Worm (Caenorhabditis elegans): ENCODE measurements around the gene ssq-3.

Gene ssq-3

DNA sequence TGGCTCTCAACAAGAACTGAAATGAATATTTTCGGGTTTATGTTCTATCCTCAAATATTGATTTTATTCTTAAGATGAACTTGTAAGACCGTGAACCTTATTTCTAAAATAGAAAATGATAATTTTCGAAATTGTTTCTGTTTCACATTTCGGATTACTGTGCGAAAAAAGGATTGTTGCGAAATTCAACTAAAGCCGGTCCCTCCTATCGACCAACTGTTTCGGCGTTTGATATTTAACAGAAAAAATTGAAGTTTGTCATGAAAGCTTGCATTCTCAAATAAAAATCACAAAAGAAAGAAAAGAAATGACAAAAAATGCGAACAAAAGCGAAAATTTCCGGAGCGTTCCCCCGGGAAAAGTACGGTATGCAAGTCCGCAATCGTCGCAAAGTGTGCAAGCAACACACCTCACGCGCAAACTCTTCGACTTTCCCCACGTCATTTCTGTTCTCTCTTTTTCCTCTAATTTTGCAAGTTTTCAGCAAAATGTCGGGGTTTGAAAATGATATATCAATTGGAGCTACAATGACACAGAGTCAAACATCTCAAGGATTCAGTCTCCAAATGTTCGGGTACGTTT, 37.7 kb downstream of the ssq-3 start, which contains the start of gene C34D4.4:
Gene C34D4.4, plus strand, starts transcription at position 342 of the 582 bp plus-strand sequence.
- TF ChIP-seq unc-120 (tag; optimal IDR thresholded peaks at IDR 0.05; ENCODE audit: poor library complexity, severe bottlenecking) (no peak), mab-5 (tag; optimal IDR thresholded peaks at IDR 0.05) (no peak), M03D4.4 (tag; optimal IDR thresholded peaks at IDR 0.05) (no peak), mep-1 (tag; optimal IDR thresholded peaks at IDR 0.05) (no peak), lsy-2 (tag; optimal IDR thresholded peaks at IDR 0.05) (peak; percentile 94), nhr-12 (tag; optimal IDR thresholded peaks at IDR 0.05) (no peak), cnd-1 (tag; optimal IDR thresholded peaks at IDR 0.05) (no peak), tbx-8 (GFP tag; optimal IDR thresholded peaks at IDR 0.05) (no peak), sem-2 (GFP tag; optimal IDR thresholded peaks at IDR 0.05) (no peak), elt-3 (tag; optimal IDR thresholded peaks at IDR 0.05) (no peak), lin-13 (tag; optimal IDR thresholded peaks at IDR 0.05) (peak; percentile 8), flh-1 (GFP tag; optimal IDR thresholded peaks at IDR 0.05) (no peak), nhr-28 (tag; optimal IDR thresholded peaks at IDR 0.05) (no peak), ces-1 (GFP tag; optimal IDR thresholded peaks at IDR 0.05) (no peak), hlh-1 (tag; optimal IDR thresholded peaks at IDR 0.05) (no peak), snpc-4 (tag; optimal IDR thresholded peaks at IDR 0.05) (no peak)

- TF ChIP-seq sem-2 (GFP tag; optimal IDR thresholded peaks at IDR 0.05), result no peak
- no peak for TF ChIP-seq hlh-1 (tag; optimal IDR thresholded peaks at IDR 0.05)
- no peak for TF ChIP-seq pha-4 (tag; optimal IDR thresholded peaks at IDR 0.05)
- TF ChIP-seq M03D4.4 (tag; optimal IDR thresholded peaks at IDR 0.05), result no peak
- TF ChIP-seq sptf-1 (tag; optimal IDR thresholded peaks at IDR 0.05), result no peak
- no peak for TF ChIP-seq mep-1 (tag; optimal IDR thresholded peaks at IDR 0.05)
- TF ChIP-seq ces-1 (GFP tag; optimal IDR thresholded peaks at IDR 0.05), result no peak
- no peak for TF ChIP-seq ceh-39 (tag; optimal IDR thresholded peaks at IDR 0.05)
- no peak for TF ChIP-seq blmp-1 (tag; optimal IDR thresholded peaks at IDR 0.05)
- no peak for TF ChIP-seq lin-13 (tag; optimal IDR thresholded peaks at IDR 0.05)
- no peak for TF ChIP-seq unc-62 (GFP tag; optimal IDR thresholded peaks at IDR 0.05)
- no peak for TF ChIP-seq mls-2 (tag; optimal IDR thresholded peaks at IDR 0.05)
- no peak for TF ChIP-seq ceh-83 (GFP tag; optimal IDR thresholded peaks at IDR 0.05)
- TF ChIP-seq elt-3 (tag; optimal IDR thresholded peaks at IDR 0.05), result no peak
- no peak for TF ChIP-seq unc-120 (tag; optimal IDR thresholded peaks at IDR 0.05; ENCODE audit: poor library complexity, severe bottlenecking)
- no peak for TF ChIP-seq unc-39 (tag; optimal IDR thresholded peaks at IDR 0.05)
- no peak for TF ChIP-seq drap-1 (GFP tag; optimal IDR thresholded peaks at IDR 0.05)
- TF ChIP-seq flh-1 (GFP tag; optimal IDR thresholded peaks at IDR 0.05), result no peak
Observed at ce11 chrIV:7152409-7152808, 41.0 kb downstream of the ssq-3 start, which contains the start of gene col-113. Gene col-113 (minus strand): TSS chrIV:7152509.

DNA sequence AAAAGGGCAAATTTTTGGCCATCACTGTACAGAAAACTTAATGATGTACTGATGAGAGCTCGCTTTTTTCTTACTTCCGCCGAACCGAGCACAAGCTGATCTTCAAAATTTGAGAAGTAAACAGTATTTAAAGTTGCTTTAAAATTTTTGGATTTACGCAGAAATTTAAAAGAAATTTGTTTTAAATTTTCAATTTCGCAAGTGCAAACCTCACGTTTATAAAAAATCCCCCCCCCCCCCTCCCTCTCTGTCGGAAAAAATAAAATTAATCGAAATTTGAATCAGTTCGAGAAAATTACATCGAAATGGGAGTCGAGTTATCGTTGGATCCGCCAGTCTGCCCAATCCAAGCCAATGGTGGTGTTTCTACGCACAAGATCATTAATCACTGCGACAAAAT, 42.0 kb downstream of the ssq-3 start, which contains the start of gene C34D4.3:
Gene C34D4.3, plus strand, starts transcription at position 301 of the 400 bp plus-strand sequence.
- no peak for TF ChIP-seq sem-2 (GFP tag; optimal IDR thresholded peaks at IDR 0.05)
- TF ChIP-seq M03D4.4 (tag; optimal IDR thresholded peaks at IDR 0.05), result no peak
- no peak for TF ChIP-seq nhr-12 (tag; optimal IDR thresholded peaks at IDR 0.05)
- no peak for TF ChIP-seq ceh-39 (tag; optimal IDR thresholded peaks at IDR 0.05)
- TF ChIP-seq nhr-28 (tag; optimal IDR thresholded peaks at IDR 0.05), result no peak

DNA sequence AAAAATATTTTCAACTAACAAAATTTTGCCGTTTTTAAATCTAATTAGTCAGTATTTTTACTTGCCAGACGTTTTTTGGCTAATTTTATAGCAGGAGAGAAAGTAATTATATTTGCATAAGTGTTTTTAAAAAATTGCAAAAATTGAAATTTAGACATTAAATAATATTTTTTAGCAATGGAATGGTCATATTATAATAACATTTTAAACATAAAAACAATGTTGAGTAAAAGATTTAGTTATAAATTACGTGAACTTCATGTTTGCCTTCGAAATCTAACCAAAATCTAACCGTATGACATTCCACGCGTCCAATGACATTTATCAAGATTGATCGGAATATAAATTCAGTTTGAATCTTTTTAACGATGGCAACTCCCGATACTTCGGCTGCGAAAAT, 43.0 kb downstream of the ssq-3 start, which contains the start of gene C34D4.2:
Gene C34D4.2, plus strand, starts transcription at position 301 of the 400 bp plus-strand sequence.
- no peak for TF ChIP-seq ces-1 (GFP tag; optimal IDR thresholded peaks at IDR 0.05)
- no peak for TF ChIP-seq sptf-1 (tag; optimal IDR thresholded peaks at IDR 0.05)
- no peak for TF ChIP-seq flh-1 (GFP tag; optimal IDR thresholded peaks at IDR 0.05)
- TF ChIP-seq elt-1 (tag; optimal IDR thresholded peaks at IDR 0.05; ENCODE audit: borderline replicate concordance, insufficient read depth), result peak; percentile 32
- TF ChIP-seq nhr-28 (tag; optimal IDR thresholded peaks at IDR 0.05), result no peak
- no peak for TF ChIP-seq mab-5 (tag; optimal IDR thresholded peaks at IDR 0.05)
- no peak for TF ChIP-seq nhr-12 (tag; optimal IDR thresholded peaks at IDR 0.05)
- no peak for TF ChIP-seq ceh-83 (GFP tag; optimal IDR thresholded peaks at IDR 0.05)

- TF ChIP-seq lin-32 (GFP tag; optimal IDR thresholded peaks at IDR 0.05), result no peak
- TF ChIP-seq nhr-28 (tag; optimal IDR thresholded peaks at IDR 0.05), result no peak
- TF ChIP-seq mls-2 (tag; optimal IDR thresholded peaks at IDR 0.05), result no peak
- no peak for TF ChIP-seq ceh-83 (GFP tag; optimal IDR thresholded peaks at IDR 0.05)
- no peak for TF ChIP-seq lin-13 (tag; optimal IDR thresholded peaks at IDR 0.05)
- no peak for TF ChIP-seq hlh-1 (tag; optimal IDR thresholded peaks at IDR 0.05)
- TF ChIP-seq nhr-2 (tag; optimal IDR thresholded peaks at IDR 0.05), result no peak
- TF ChIP-seq cnd-1 (tag; optimal IDR thresholded peaks at IDR 0.05), result no peak
- no peak for TF ChIP-seq mab-5 (tag; optimal IDR thresholded peaks at IDR 0.05)
- TF ChIP-seq sem-2 (GFP tag; optimal IDR thresholded peaks at IDR 0.05), result no peak
- no peak for TF ChIP-seq nhr-76 (tag; optimal IDR thresholded peaks at IDR 0.05)
- no peak for TF ChIP-seq M03D4.4 (tag; optimal IDR thresholded peaks at IDR 0.05)
- no peak for TF ChIP-seq elt-3 (tag; optimal IDR thresholded peaks at IDR 0.05)
- no peak for TF ChIP-seq unc-39 (tag; optimal IDR thresholded peaks at IDR 0.05)
- no peak for TF ChIP-seq bed-3 (GFP tag; optimal IDR thresholded peaks at IDR 0.05)
- TF ChIP-seq elt-1 (tag; optimal IDR thresholded peaks at IDR 0.05; ENCODE audit: borderline replicate concordance, insufficient read depth), result no peak
- peak; percentile 16 for TF ChIP-seq ztf-11 (tag; optimal IDR thresholded peaks at IDR 0.05)
- peak; percentile 19 for TF ChIP-seq ceh-43 (GFP tag; optimal IDR thresholded peaks at IDR 0.05)
- no peak for TF ChIP-seq ham-2 (GFP tag; optimal IDR thresholded peaks at IDR 0.05)
- no peak for TF ChIP-seq nhr-12 (tag; optimal IDR thresholded peaks at IDR 0.05)
- TF ChIP-seq zip-8 (tag; optimal IDR thresholded peaks at IDR 0.05), result no peak
- TF ChIP-seq nhr-237 (tag; optimal IDR thresholded peaks at IDR 0.05), result no peak
- TF ChIP-seq unc-120 (tag; optimal IDR thresholded peaks at IDR 0.05; ENCODE audit: poor library complexity, severe bottlenecking), result no peak
- no peak for TF ChIP-seq ces-1 (GFP tag; optimal IDR thresholded peaks at IDR 0.05)
- TF ChIP-seq flh-1 (GFP tag; optimal IDR thresholded peaks at IDR 0.05), result no peak
- no peak for TF ChIP-seq drap-1 (GFP tag; optimal IDR thresholded peaks at IDR 0.05)
- no peak for TF ChIP-seq unc-62 (GFP tag; optimal IDR thresholded peaks at IDR 0.05)
- no peak for TF ChIP-seq blmp-1 (tag; optimal IDR thresholded peaks at IDR 0.05)
- peak; percentile 1 for TF ChIP-seq lsy-2 (tag; optimal IDR thresholded peaks at IDR 0.05)
- no peak for TF ChIP-seq snpc-4 (tag; optimal IDR thresholded peaks at IDR 0.05)
- TF ChIP-seq sptf-1 (tag; optimal IDR thresholded peaks at IDR 0.05), result peak; percentile 57
- no peak for TF ChIP-seq mep-1 (tag; optimal IDR thresholded peaks at IDR 0.05)
Observed at ce11 chrIV:7156356-7156755, 45.0 kb downstream of the ssq-3 start, which contains the start of gene maph-9. Gene maph-9 (plus strand): TSS chrIV:7156628.
